Fruit fly (Drosophila melanogaster) ovary, adult (tissue): Measurements from ENCODE around the gene mRpS24.

ENCODE experiments used
- CG17801 ChIP-seq: fragments of 200-800 bp; optimal IDR thresholded peaks from 2 replicates; lab custom pipeline; 2019; ENCODE audit warnings: missing biosample characterization, mild to moderate bottlenecking, missing genetic modification characterization, moderate library complexity; ENCODE audit not compliant: partially characterized antibody

Gene mRpS24

dm6 chr3R:24122369-24122768 is 41.0 kb downstream of the mRpS24 start:
- TF ChIP-seq CG17801 (GFP tag; lab: Kevin White, UChicago) = no peak

- TF ChIP-seq CG17801 (GFP tag; lab: Kevin White, UChicago) = no peak
These were observed 41.7 kb downstream of the mRpS24 start for dm6 chr3R:24121669-24122068.

dm6 chr3R:24116972-24117371 is 46.4 kb downstream of the mRpS24 start:
- no peak for TF ChIP-seq CG17801 (GFP tag; lab: Kevin White, UChicago)

dm6 chr3R:24116180-24116579 is 47.2 kb downstream of the mRpS24 start, which contains the start of gene CG13607:
TSS of gene CG13607 (minus strand) at chr3R:24116322.
- TF ChIP-seq CG17801 (GFP tag; lab: Kevin White, UChicago) = no peak

dm6 chr3R:24113070-24113385 is 50.3 kb downstream of the mRpS24 start, which contains the start of gene Root:
TSS of gene Root (plus strand) at chr3R:24113286.
- TF ChIP-seq CG17801 (GFP tag; lab: Kevin White, UChicago) = no peak
